Worm (Caenorhabditis elegans) whole organism, L3 larva: ENCODE results near the gene srx-117.

Experiments used
- nhr-11 ChIP-seq: fragments of 150-350 bp; optimal IDR thresholded peaks from 2 replicates; lab custom pipeline; 2014; ENCODE audit warnings: missing biosample characterization, missing genetic modification characterization
- nhr-28 ChIP-seq: fragments of 150-350 bp; optimal IDR thresholded peaks from 2 replicates; lab custom pipeline; 2014; ENCODE audit warnings: missing biosample characterization, missing genetic modification characterization
- pha-4 ChIP-seq: fragments of 150-350 bp; optimal IDR thresholded peaks from 2 replicates; lab custom pipeline; 2014; ENCODE audit warnings: missing biosample characterization, missing genetic modification reagents, missing genetic modification characterization

DNA sequence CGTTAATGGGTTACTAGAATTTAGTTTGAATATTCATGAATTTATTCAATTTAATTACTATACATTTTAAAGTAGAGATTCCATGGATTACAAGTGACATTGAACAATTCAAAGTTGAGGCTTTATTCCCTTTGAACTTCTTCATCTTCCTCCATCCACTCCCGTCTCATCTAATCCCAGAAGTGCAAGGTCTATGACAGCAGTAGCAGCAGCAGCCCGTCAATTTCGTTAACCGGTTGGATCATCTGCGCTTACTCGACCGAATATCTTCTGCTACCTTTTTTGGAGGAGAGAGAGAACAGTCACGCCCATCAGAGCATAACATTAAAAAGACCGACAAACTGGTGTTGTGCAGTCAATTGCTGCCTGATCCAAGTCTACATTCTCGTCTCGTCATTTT lies 27.0 kb upstream of the srx-117 start, which contains the start of gene M03E7.2:
- no peak for TF ChIP-seq nhr-28 (tag; lab: Kevin White, UChicago)
- no peak for TF ChIP-seq pha-4
- no peak for TF ChIP-seq nhr-11 (tag; lab: Kevin White, UChicago)
